Worm (Caenorhabditis elegans) whole organism, L4/young adult: ENCODE data around the gene F44F4.15.
A peak's percentile ranks its signal among the peaks of the same experiment; 100 is the strongest.

Experiments
- W03F9.2 ChIP-seq: fragments of 150-350 bp; optimal IDR thresholded peaks from 2 replicates; lab custom pipeline; 2014; ENCODE audit warnings: missing biosample characterization, missing genetic modification characterization
- dao-5 ChIP-seq: sonication (generic microtip); optimal IDR thresholded peaks from 2 replicates; lab custom pipeline; 2016; ENCODE audit warnings: missing genotype, missing genetic modification characterization, moderate library complexity, missing compliant biosample characterization
- him-1 ChIP-seq: sonication (generic microtip); optimal IDR thresholded peaks from 2 replicates; lab custom pipeline; 2016; ENCODE audit warnings: missing genotype, missing genetic modification reagents, missing genetic modification characterization, missing compliant biosample characterization

F44F4.15 gene

ce11 chrII:10914366-10914765 lies at the start of gene F44F4.15:
Gene F44F4.15, plus strand, starts transcription at chrII:10914666.
- TF ChIP-seq W03F9.2 (tag; lab: Kevin White, UChicago) (no peak), him-1 (tag; lab: Kevin White, UChicago) (no peak)

ce11 chrII:10867219-10867618 lies 47.2 kb upstream of the F44F4.15 start:
- no peak for TF ChIP-seq dao-5 (tag; lab: Kevin White, UChicago)
- no peak for TF ChIP-seq W03F9.2 (tag; lab: Kevin White, UChicago)
- no peak for TF ChIP-seq him-1 (tag; lab: Kevin White, UChicago)

ce11 chrII:10868670-10869246 lies 45.7 kb upstream of the F44F4.15 start, which contains the start of the genes gmps-1 and cap-2:
Gene gmps-1, minus strand, starts transcription at chrII:10868720.
Gene cap-2, plus strand, starts transcription at chrII:10869196.
- TF ChIP-seq W03F9.2 (tag; lab: Kevin White, UChicago), result peak; percentile 95
- peak; percentile 95 for TF ChIP-seq him-1 (tag; lab: Kevin White, UChicago)
- no peak for TF ChIP-seq dao-5 (tag; lab: Kevin White, UChicago)

ce11 chrII:10870698-10871097 lies 43.8 kb upstream of the F44F4.15 start:
- TF ChIP-seq him-1 (tag; lab: Kevin White, UChicago) (no peak), dao-5 (tag; lab: Kevin White, UChicago) (no peak), W03F9.2 (tag; lab: Kevin White, UChicago) (no peak)

ce11 chrII:10872541-10872940 lies 41.9 kb upstream of the F44F4.15 start, which contains the start of the genes cyn-4 and copz-1:
Gene cyn-4, minus strand, starts transcription at chrII:10872611.
Gene copz-1, plus strand, starts transcription at chrII:10872879.
- TF ChIP-seq dao-5 (tag; lab: Kevin White, UChicago) (no peak), W03F9.2 (tag; lab: Kevin White, UChicago) (peak; percentile 80), him-1 (tag; lab: Kevin White, UChicago) (peak; percentile 24)

ce11 chrII:10873631-10874030 lies 40.8 kb upstream of the F44F4.15 start, which contains the start of gene orc-2:
Gene orc-2, plus strand, starts transcription at chrII:10873931.
- TF ChIP-seq him-1 (tag; lab: Kevin White, UChicago), result no peak
- no peak for TF ChIP-seq W03F9.2 (tag; lab: Kevin White, UChicago)
- no peak for TF ChIP-seq dao-5 (tag; lab: Kevin White, UChicago)

- no peak for TF ChIP-seq W03F9.2 (tag; lab: Kevin White, UChicago)
- TF ChIP-seq him-1 (tag; lab: Kevin White, UChicago), result no peak
- TF ChIP-seq dao-5 (tag; lab: Kevin White, UChicago), result no peak
Observed at ce11 chrII:10880625-10881024, 33.8 kb upstream of the F44F4.15 start, which contains the start of gene lurp-1. Gene lurp-1, plus strand, starts transcription at chrII:10880925.

ce11 chrII:10884396-10884795 lies 30.1 kb upstream of the F44F4.15 start, which contains the start of gene egg-3:
Gene egg-3, minus strand, starts transcription at chrII:10884441.
- no peak for TF ChIP-seq W03F9.2 (tag; lab: Kevin White, UChicago)
- no peak for TF ChIP-seq dao-5 (tag; lab: Kevin White, UChicago)
- no peak for TF ChIP-seq him-1 (tag; lab: Kevin White, UChicago)

ce11 chrII:10885250-10885649 lies 29.2 kb upstream of the F44F4.15 start:
- TF ChIP-seq dao-5 (tag; lab: Kevin White, UChicago), result no peak
- TF ChIP-seq W03F9.2 (tag; lab: Kevin White, UChicago), result no peak
- no peak for TF ChIP-seq him-1 (tag; lab: Kevin White, UChicago)

ce11 chrII:10885868-10886514 lies 28.5 kb upstream of the F44F4.15 start, which contains the start of gene F44F4.3:
Gene F44F4.3, minus strand, starts transcription at chrII:10885918.
- TF ChIP-seq him-1 (tag; lab: Kevin White, UChicago) (no peak), W03F9.2 (tag; lab: Kevin White, UChicago) (no peak), dao-5 (tag; lab: Kevin White, UChicago) (no peak)

ce11 chrII:10887097-10887496 lies 27.4 kb upstream of the F44F4.15 start:
- TF ChIP-seq him-1 (tag; lab: Kevin White, UChicago) (no peak), W03F9.2 (tag; lab: Kevin White, UChicago) (no peak), dao-5 (tag; lab: Kevin White, UChicago) (no peak)

ce11 chrII:10888979-10889378 lies 25.5 kb upstream of the F44F4.15 start, which contains the start of gene ptr-8:
Gene ptr-8, plus strand, starts transcription at chrII:10889279.
- TF ChIP-seq dao-5 (tag; lab: Kevin White, UChicago), result no peak
- no peak for TF ChIP-seq W03F9.2 (tag; lab: Kevin White, UChicago)
- TF ChIP-seq him-1 (tag; lab: Kevin White, UChicago), result no peak

ce11 chrII:10894996-10895395 lies 19.5 kb upstream of the F44F4.15 start, which contains the start of gene sra-10:
Gene sra-10, minus strand, starts transcription at chrII:10895096.
- TF ChIP-seq W03F9.2 (tag; lab: Kevin White, UChicago), result no peak
- no peak for TF ChIP-seq dao-5 (tag; lab: Kevin White, UChicago)
- no peak for TF ChIP-seq him-1 (tag; lab: Kevin White, UChicago)
